Worm (Caenorhabditis elegans) whole organism, early embryonic: ENCODE results near the gene ttr-49.

ENCODE experiments used
- ceh-13 ChIP-seq: fragments of 200-800 bp; sonication (Bioruptor generic); optimal IDR thresholded peaks from 2 replicates; lab custom pipeline; 2018; ENCODE audit warnings: mild to moderate bottlenecking, missing genetic modification characterization, missing compliant biosample characterization
- flt-1 ChIP-seq: fragments of 200-800 bp; sonication (Bioruptor generic); IDR thresholded peaks from 2 replicates; pipeline ENCODE4 v1.3.6; 2022; ENCODE audit warnings: missing genetic modification characterization, missing compliant biosample characterization
- hmbx-1 ChIP-seq: sonication (generic microtip); optimal IDR thresholded peaks from 2 replicates; lab custom pipeline; 2016; ENCODE audit warnings: mild to moderate bottlenecking, missing genetic modification characterization, missing compliant biosample characterization
- hnd-1 ChIP-seq: sonication (generic microtip); optimal IDR thresholded peaks from 2 replicates; lab custom pipeline; 2016; ENCODE audit warnings: missing genetic modification characterization, missing compliant biosample characterization
- tbx-37 ChIP-seq: fragments of 200-800 bp; sonication (Bioruptor generic); conservative IDR thresholded peaks from 2 replicates; pipeline ENCODE4 v1.3.6; 2022; ENCODE audit warnings: missing genetic modification reagents, missing genetic modification characterization, missing compliant biosample characterization
- tra-4 ChIP-seq: sonication (generic microtip); optimal IDR thresholded peaks from 2 replicates; lab custom pipeline; 2017; ENCODE audit warnings: missing genetic modification characterization, missing compliant biosample characterization

DNA sequence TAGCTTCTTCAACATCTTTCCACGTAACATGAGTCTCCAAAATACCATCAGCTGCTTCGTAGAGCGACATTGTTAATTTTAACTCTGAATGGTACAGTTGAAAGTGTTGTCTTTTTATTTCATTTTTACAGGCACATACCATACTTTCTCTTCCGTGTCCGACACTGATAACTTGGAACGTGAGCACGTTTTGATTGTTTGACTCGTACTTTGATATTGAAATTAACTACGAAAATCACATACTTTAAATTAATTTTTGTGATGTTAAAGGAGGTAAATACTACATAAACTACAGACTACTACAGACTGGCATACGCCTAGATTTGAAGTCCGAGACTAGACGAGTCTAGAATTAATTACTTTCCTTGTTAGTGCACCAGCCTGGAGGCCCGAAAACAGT is 22.0 kb upstream of the ttr-49 start, which contains the start of gene E02C12.10:
- TF ChIP-seq tra-4, result no peak
- no peak for TF ChIP-seq hnd-1 (tag; lab: Kevin White, UChicago)
- no peak for TF ChIP-seq ceh-13 (GFP tag; lab: Kevin White, UChicago)
- TF ChIP-seq tbx-37 (GFP tag; lab: Robert Waterston, UW), result no peak
- no peak for TF ChIP-seq flt-1 (GFP tag; lab: Robert Waterston, UW)
- no peak for TF ChIP-seq hmbx-1 (tag; lab: Kevin White, UChicago)
